Worm (Caenorhabditis elegans): Measurements from ENCODE around the gene clec-88.

clec-88 gene

ce11 chrII:6347341-6348118 lies 18.0 kb upstream of the clec-88 start, which contains the start of gene lgg-1 (continued):
- peak in 1 of 2 experiments; percentile 51 for TF ChIP-seq unc-62 (GFP tag; optimal IDR thresholded peaks at IDR 0.05 in 1 of 2)
- TF ChIP-seq unc-62 (tag; optimal IDR thresholded peaks at IDR 0.05), result no peak
- peak; percentile 82 for TF ChIP-seq ceh-28 (tag; optimal IDR thresholded peaks at IDR 0.05)
- TF ChIP-seq spr-3 (GFP tag; optimal IDR thresholded peaks at IDR 0.05), result peak; percentile 17
- no peak for TF ChIP-seq nhr-25 (tag; optimal IDR thresholded peaks at IDR 0.05; ENCODE audit: borderline replicate concordance, insufficient read depth)
- no peak for TF ChIP-seq lin-15B (tag; optimal IDR thresholded peaks at IDR 0.05)
- TF ChIP-seq skn-1 (tag; optimal IDR thresholded peaks at IDR 0.05), result no peak
- no peak for TF ChIP-seq F44E2.7 (GFP tag; IDR thresholded peaks at IDR 0.05)
- peak; percentile 63 for TF ChIP-seq nhr-10 (tag; optimal IDR thresholded peaks at IDR 0.05)
- TF ChIP-seq D1046.2 (GFP tag; IDR thresholded peaks at IDR 0.05), result no peak
- TF ChIP-seq dpl-1 (GFP tag; optimal IDR thresholded peaks at IDR 0.05), result peak; percentile 23
- peak; percentile 95 for TF ChIP-seq ama-1 (optimal IDR thresholded peaks at IDR 0.05)
- TF ChIP-seq php-3 (GFP tag; IDR thresholded peaks at IDR 0.05), result no peak; the same call in 1 of the 2 replicates
- TF ChIP-seq nhr-102 (tag; optimal IDR thresholded peaks at IDR 0.05), result peak; percentile 12
- peak; percentile 75 for TF ChIP-seq egl-43 (GFP tag; IDR thresholded peaks at IDR 0.05)
- no peak for TF ChIP-seq aly-2 (tag; optimal IDR thresholded peaks at IDR 0.05)
- peak; percentile 48 for TF ChIP-seq nhr-6 (tag; optimal IDR thresholded peaks at IDR 0.05)
- TF ChIP-seq aha-1 (tag), result peak; percentile 96
- no peak for TF ChIP-seq nhr-111 (GFP tag; optimal IDR thresholded peaks at IDR 0.05)
- no peak for TF ChIP-seq T20F7.1 (GFP tag; optimal IDR thresholded peaks at IDR 0.05)
- 0 out of 2 replicates have a peak, but pooled peaks have one; percentile 26 for TF ChIP-seq lin-29 (GFP tag; IDR thresholded peaks at IDR 0.05)
- TF ChIP-seq ztf-7 (tag; optimal IDR thresholded peaks at IDR 0.05), result no peak
- TF ChIP-seq hmg-1.1 (GFP tag; IDR thresholded peaks at IDR 0.05), result peak; percentile 59; the same call in 1 of the 2 replicates
- 0 out of 2 replicates have a peak, but pooled peaks have one; percentile 19 for TF ChIP-seq saeg-2 (GFP tag; IDR thresholded peaks at IDR 0.05)
- 0 out of 2 replicates have a peak, but pooled peaks have one; percentile 12 for TF ChIP-seq dmd-8 (GFP tag; IDR thresholded peaks at IDR 0.05)
- TF ChIP-seq lin-13 (GFP tag; optimal IDR thresholded peaks at IDR 0.05), result no peak
- peak; percentile 26; the same call in 1 of the 2 replicates for TF ChIP-seq vab-7 (GFP tag; IDR thresholded peaks at IDR 0.05)
- peak; percentile 53; the same call in 1 of the 2 replicates for TF ChIP-seq T26A8.4 (GFP tag; IDR thresholded peaks at IDR 0.05)
- no peak for TF ChIP-seq dmd-9 (GFP tag; IDR thresholded peaks at IDR 0.05)
- TF ChIP-seq jun-1 (tag; optimal IDR thresholded peaks at IDR 0.05), result no peak
- no peak; the same call in 1 of the 2 replicates for TF ChIP-seq tra-1 (GFP tag; IDR thresholded peaks at IDR 0.05)
- TF ChIP-seq lim-7 (GFP tag; IDR thresholded peaks at IDR 0.05), result 0 out of 2 replicates have a peak, but pooled peaks have one; percentile 39
- no peak for TF ChIP-seq R02D3.7 (tag; optimal IDR thresholded peaks at IDR 0.05)

ce11 chrII:6348360-6348759 lies 17.2 kb upstream of the clec-88 start:
- TF ChIP-seq daf-19 (GFP tag; conservative IDR thresholded peaks at IDR 0.05), result no peak
- TF ChIP-seq Y75B8A.6 (GFP tag; IDR thresholded peaks at IDR 0.05), result no peak
- TF ChIP-seq spr-3 (GFP tag; optimal IDR thresholded peaks at IDR 0.05), result no peak
- TF ChIP-seq lin-39 (tag; optimal IDR thresholded peaks at IDR 0.05), result no peak
- peak; percentile 85 for TF ChIP-seq lin-13 (GFP tag; optimal IDR thresholded peaks at IDR 0.05)
- TF ChIP-seq dpl-1 (GFP tag; optimal IDR thresholded peaks at IDR 0.05), result peak; percentile 68
- TF ChIP-seq daf-8 (GFP tag; IDR thresholded peaks at IDR 0.05), result no peak
- TF ChIP-seq nhr-41 (GFP tag; IDR thresholded peaks at IDR 0.05), result 0 out of 2 replicates have a peak, but pooled peaks have one; percentile 13
- TF ChIP-seq fkh-10 (GFP tag; optimal IDR thresholded peaks at IDR 0.05), result no peak
- TF ChIP-seq lsy-2 (tag; optimal IDR thresholded peaks at IDR 0.05), result peak; percentile 56 to 92
- TF ChIP-seq fos-1 (tag; optimal IDR thresholded peaks at IDR 0.05), result no peak
- no peak for TF ChIP-seq vab-7 (GFP tag; IDR thresholded peaks at IDR 0.05)
- no peak for TF ChIP-seq lim-7 (GFP tag; IDR thresholded peaks at IDR 0.05)
- TF ChIP-seq ztf-11 (tag; optimal IDR thresholded peaks at IDR 0.05), result no peak
- 0 out of 4 replicates have a peak, but pooled peaks of 1 of the 2 experiments have one; percentile 23 for TF ChIP-seq madf-5 (GFP tag; IDR thresholded peaks at IDR 0.05)
- no peak for TF ChIP-seq Y105C5A.15 (GFP tag; IDR thresholded peaks at IDR 0.05)
- no peak for TF ChIP-seq snpc-1.2 (GFP tag; IDR thresholded peaks at IDR 0.05)
- TF ChIP-seq hif-1 (tag; optimal IDR thresholded peaks at IDR 0.05), result peak in 1 of 2 experiments; percentile 74
- TF ChIP-seq F26F4.8 (GFP tag; conservative IDR thresholded peaks at IDR 0.05), result no peak
- peak; percentile 89 for TF ChIP-seq aha-1 (tag)
- peak; percentile 86 for TF ChIP-seq mes-2 (tag; optimal IDR thresholded peaks at IDR 0.05; ENCODE audit: poor library complexity, severe bottlenecking)
- TF ChIP-seq dve-1 (tag; optimal IDR thresholded peaks at IDR 0.05; ENCODE audit: insufficient read depth), result peak; percentile 97
